Worm (Caenorhabditis elegans): ENCODE results near the gene Y39B6A.5.

- TF ChIP-seq lin-13 (tag; optimal IDR thresholded peaks at IDR 0.05) (no peak), mab-5 (tag; optimal IDR thresholded peaks at IDR 0.05) (no peak), unc-39 (tag; optimal IDR thresholded peaks at IDR 0.05) (no peak), nhr-76 (tag; optimal IDR thresholded peaks at IDR 0.05) (no peak), blmp-1 (tag; optimal IDR thresholded peaks at IDR 0.05) (no peak), M03D4.4 (tag; optimal IDR thresholded peaks at IDR 0.05) (no peak), lsy-2 (tag; optimal IDR thresholded peaks at IDR 0.05) (no peak), zip-8 (tag; optimal IDR thresholded peaks at IDR 0.05) (no peak), pha-4 (tag; optimal IDR thresholded peaks at IDR 0.05) (no peak), snpc-4 (tag; optimal IDR thresholded peaks at IDR 0.05) (no peak), ztf-11 (tag; optimal IDR thresholded peaks at IDR 0.05) (no peak), ceh-39 (tag; optimal IDR thresholded peaks at IDR 0.05) (no peak)
Measured at ce11 chrV:19129497-19130212, 29.0 kb downstream of the Y39B6A.5 start.
